Worm (Caenorhabditis elegans) whole organism, midembryonic: ENCODE results near the gene T23B7.2.
"Not testable (repeated sequence)": the region's sequence is repeated elsewhere in the genome, so short reads cannot be mapped to it uniquely, and the experiment has no call there.

Source experiments
- T22C8.4 ChIP-seq: fragments of 200-800 bp; sonication (Bioruptor generic); IDR thresholded peaks from 2 replicates; pipeline ENCODE4 v1.3.6; 2022; ENCODE audit warnings: missing genetic modification characterization, missing compliant biosample characterization
- cog-1 ChIP-seq: sonication (generic microtip); optimal IDR thresholded peaks from 2 replicates; lab custom pipeline; 2016; ENCODE audit warnings: missing genetic modification characterization, missing compliant biosample characterization
- flt-1 ChIP-seq: fragments of 200-800 bp; sonication (Bioruptor generic); IDR thresholded peaks from 2 replicates; pipeline ENCODE4 v1.3.6; 2022; ENCODE audit warnings: missing genetic modification characterization, missing compliant biosample characterization
- klf-2 ChIP-seq: fragments of 200-800 bp; sonication (Bioruptor generic); conservative IDR thresholded peaks from 2 replicates; pipeline ENCODE4 v1.3.6; 2022; ENCODE audit warnings: missing genetic modification reagents, missing genetic modification characterization, missing compliant biosample characterization
- med-1 ChIP-seq: sonication (generic microtip); optimal IDR thresholded peaks from 2 replicates; lab custom pipeline; 2017; ENCODE audit warnings: missing genetic modification characterization, mild to moderate bottlenecking, missing compliant biosample characterization, antibody characterized with exemption, missing genetic modification reagents; ENCODE audit not compliant: insufficient read depth
- ref-1 ChIP-seq: fragments of 200-800 bp; sonication (Bioruptor generic); conservative IDR thresholded peaks from 2 replicates; pipeline ENCODE4 v1.3.6; 2022; ENCODE audit warnings: missing genetic modification reagents, missing genetic modification characterization, missing compliant biosample characterization
- tab-1 ChIP-seq: fragments of 200-800 bp; sonication (Bioruptor generic); IDR thresholded peaks from 2 replicates; pipeline ENCODE4 v1.3.6; 2022; ENCODE audit warnings: missing genetic modification characterization, missing compliant biosample characterization
- ztf-23 ChIP-seq: fragments of 200-800 bp; sonication (Bioruptor generic); IDR thresholded peaks from 2 replicates; pipeline ENCODE4 v1.3.6; 2022; ENCODE audit warnings: missing genetic modification reagents, missing genetic modification characterization, missing compliant biosample characterization
- ztf-29 ChIP-seq: fragments of 200-800 bp; sonication (Bioruptor generic); IDR thresholded peaks from 2 replicates; pipeline ENCODE4 v1.3.6; 2022; ENCODE audit warnings: missing genetic modification reagents, missing genetic modification characterization, missing compliant biosample characterization

Gene T23B7.2

DNA sequence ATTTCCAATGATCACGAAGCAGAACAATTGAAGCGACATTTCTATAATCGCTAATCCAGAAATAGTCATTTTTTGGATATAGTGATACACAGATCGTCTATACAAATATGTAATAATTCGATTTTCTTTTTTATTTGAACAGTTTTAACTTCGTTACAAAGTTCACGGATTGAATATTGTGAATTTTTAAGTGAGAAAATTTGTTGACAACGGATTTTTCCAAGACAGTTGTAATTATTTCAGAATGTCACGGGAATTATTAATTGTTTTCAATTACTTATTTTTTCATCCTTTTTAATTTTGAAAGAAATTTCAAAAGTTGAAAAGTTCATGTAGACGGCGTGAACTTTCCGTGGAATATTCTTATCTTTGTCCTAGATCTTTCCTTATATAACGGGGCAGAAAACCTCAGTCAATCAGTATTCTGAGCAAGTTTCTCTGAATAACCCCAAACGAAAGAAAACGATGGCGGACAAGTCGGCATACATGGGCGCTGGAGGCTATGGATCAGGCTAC lies at the start of gene T23B7.2, which contains the start of gene nspd-4:
Gene T23B7.2 (minus strand): TSS at position 101 of the 516 bp plus-strand sequence.
Gene nspd-4 (plus strand): TSS at position 466 of the 516 bp plus-strand sequence.
- not testable (repeated sequence) for TF ChIP-seq cog-1 (tag; lab: Kevin White, UChicago); ref-1 (GFP tag; lab: Robert Waterston, UW); med-1

DNA sequence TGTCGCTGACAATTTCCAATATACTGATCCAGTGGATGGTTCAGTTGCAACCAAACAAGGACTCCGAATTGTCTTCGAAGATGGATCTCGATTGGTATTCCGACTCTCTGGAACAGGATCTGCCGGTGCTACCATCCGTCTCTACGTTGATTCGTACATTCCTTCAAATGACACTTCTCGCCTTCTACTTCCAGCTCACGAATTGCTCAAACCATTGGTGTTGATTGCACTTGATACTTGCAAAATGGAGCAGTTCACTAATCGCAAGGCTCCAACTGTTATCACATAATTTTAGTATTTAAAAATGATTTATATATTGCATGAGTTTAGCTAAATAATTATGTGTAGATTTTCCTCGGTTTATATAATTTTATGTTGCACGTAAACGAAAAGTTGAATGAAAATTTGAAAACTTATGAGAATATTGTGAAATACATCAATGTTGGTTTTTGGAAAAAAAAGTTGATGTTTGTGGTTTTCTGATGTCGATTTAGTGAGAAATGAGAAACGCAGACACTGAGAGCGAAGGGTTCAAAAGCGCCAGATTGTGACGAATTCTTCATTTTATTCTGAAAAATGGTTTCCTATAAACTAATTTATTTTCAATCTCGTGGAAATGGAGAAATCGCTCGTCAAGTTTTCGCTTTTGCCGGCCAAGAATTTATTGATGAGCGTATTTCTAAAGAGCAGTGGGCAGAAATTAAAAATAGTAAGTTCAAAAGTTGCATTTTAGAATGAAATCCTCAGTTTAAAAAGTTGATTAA lies 49.2 kb upstream of the T23B7.2 start, which contains the start of gene gst-9:
Gene gst-9 (plus strand): TSS at position 574 of the 764 bp plus-strand sequence.
- TF ChIP-seq ztf-23 (GFP tag; lab: Robert Waterston, UW), result no peak
- no peak for TF ChIP-seq med-1
- TF ChIP-seq T22C8.4 (GFP tag; lab: Robert Waterston, UW), result no peak
- no peak for TF ChIP-seq ref-1 (GFP tag; lab: Robert Waterston, UW)
- TF ChIP-seq klf-2 (GFP tag; lab: Robert Waterston, UW), result no peak
- TF ChIP-seq flt-1 (GFP tag; lab: Robert Waterston, UW), result no peak
- no peak for TF ChIP-seq ztf-29
- TF ChIP-seq cog-1 (tag; lab: Kevin White, UChicago), result no peak
- no peak for TF ChIP-seq tab-1 (GFP tag; lab: Robert Waterston, UW)

DNA sequence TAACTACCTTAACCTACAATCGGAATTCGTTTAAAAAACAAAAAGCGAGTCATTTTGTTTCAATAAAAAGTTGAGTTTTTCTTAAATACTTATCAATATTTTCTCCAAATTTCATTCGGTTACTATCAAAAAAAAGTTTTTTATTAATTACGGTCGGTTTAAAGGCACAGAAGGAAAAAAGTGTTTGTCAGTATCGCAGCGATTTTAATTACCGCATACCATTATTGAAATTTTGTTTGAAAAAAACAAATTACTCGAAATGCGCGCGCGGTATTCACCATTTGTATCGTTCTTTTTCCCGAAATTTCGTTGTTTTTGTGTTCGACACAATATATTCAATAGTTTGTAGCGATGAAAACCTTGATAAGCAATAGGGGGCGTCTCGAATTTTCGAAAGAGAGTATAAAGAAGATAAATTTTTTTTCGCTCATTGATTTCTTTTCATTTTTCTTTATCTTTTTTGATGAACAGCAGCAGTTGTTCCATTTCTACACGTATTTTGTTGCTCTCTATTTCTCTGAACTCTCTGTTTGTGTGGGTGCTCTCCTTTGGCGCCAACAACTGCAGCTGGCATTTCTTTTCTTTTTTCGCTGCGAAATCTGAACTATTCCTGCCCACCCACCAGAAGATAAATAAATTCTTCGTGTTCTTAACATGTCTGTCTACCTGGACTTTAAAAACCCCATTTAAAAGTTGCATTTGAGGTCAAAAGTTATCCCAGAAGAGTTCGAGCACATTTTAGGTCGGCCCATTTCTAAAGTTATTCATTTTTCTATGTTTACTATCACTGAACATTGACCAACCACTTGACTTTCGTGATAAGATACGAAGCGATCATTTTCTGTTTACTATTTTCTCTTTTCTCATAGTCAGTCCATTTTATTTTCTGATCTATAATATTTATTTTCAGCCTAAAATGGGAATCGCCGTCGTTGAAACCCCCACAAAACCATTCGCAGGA lies 46.8 kb upstream of the T23B7.2 start, which contains the start of gene pgm-1:
Gene pgm-1 (plus strand): TSS at position 911 of the 961 bp plus-strand sequence.
- no peak for TF ChIP-seq T22C8.4 (GFP tag; lab: Robert Waterston, UW)
- no peak for TF ChIP-seq klf-2 (GFP tag; lab: Robert Waterston, UW)
- TF ChIP-seq ztf-29, result no peak

DNA sequence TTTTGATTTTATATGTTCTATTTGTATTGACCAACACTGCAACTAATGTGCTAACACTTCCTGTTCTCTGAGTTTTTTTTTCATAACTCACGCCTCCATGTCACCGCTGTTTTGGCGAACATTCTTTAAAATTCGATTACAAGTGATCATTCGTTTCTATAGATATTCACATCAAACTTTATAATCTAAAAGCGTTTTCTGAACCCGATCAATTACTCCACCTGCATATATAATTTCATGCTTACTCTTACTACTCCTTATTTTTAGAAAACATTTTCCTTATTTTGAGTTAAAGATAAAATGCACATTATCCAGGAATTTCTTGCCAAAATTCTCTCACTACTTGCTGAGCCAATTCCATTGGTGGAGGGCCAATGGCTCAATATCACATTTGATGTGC lies 43.9 kb upstream of the T23B7.2 start, which contains the start of gene R05F9.7:
Gene R05F9.7 (plus strand): TSS at position 301 of the 400 bp plus-strand sequence.
- no peak for TF ChIP-seq med-1

DNA sequence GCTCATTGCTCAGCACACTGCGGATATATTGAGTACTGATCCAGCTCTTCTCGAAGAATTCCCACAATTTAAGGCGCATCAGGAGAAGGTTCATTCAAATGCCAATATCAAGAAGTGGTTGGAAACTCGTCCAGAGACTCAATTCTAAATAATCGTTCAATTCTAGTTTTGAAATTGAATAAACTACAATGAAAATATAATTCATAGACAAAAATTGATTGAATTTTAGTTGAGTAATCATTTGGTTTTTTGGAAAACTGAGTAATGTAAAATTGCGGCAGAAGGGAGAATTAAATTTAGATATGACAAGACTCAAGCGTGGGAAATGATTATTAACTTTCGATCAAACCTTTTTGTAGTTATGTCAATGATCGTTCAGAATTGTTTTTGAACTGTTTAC lies 42.4 kb upstream of the T23B7.2 start:
- TF ChIP-seq flt-1 (GFP tag; lab: Robert Waterston, UW) (no peak), klf-2 (GFP tag; lab: Robert Waterston, UW) (no peak), ref-1 (GFP tag; lab: Robert Waterston, UW) (no peak), med-1 (no peak), ztf-29 (no peak), cog-1 (tag; lab: Kevin White, UChicago) (no peak), ztf-23 (GFP tag; lab: Robert Waterston, UW) (no peak), T22C8.4 (GFP tag; lab: Robert Waterston, UW) (no peak), tab-1 (GFP tag; lab: Robert Waterston, UW) (no peak)

DNA sequence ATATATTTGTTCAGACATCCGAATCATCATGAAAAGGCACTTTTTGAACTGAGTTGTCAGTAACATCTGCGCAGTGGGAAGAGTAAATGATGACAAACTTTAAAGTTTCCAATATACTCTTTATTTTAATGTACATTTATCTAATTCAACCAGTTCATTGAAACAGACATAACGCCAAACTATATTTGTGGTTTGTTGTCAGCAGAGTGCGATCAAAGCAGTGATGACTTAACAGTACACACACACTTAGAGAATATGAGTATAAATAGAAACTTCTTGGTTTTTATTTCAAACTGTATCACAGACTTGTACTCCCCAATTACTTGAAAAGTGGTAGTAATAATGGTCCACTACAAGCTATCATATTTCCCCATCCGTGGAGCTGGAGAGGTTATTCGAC lies 41.4 kb upstream of the T23B7.2 start, which contains the start of gene gst-8:
Gene gst-8 (plus strand): TSS at position 301 of the 400 bp plus-strand sequence.
- TF ChIP-seq flt-1 (GFP tag; lab: Robert Waterston, UW) (no peak), ref-1 (GFP tag; lab: Robert Waterston, UW) (no peak), tab-1 (GFP tag; lab: Robert Waterston, UW) (no peak), med-1 (no peak), ztf-29 (no peak), T22C8.4 (GFP tag; lab: Robert Waterston, UW) (no peak), klf-2 (GFP tag; lab: Robert Waterston, UW) (no peak), ztf-23 (GFP tag; lab: Robert Waterston, UW) (no peak), cog-1 (tag; lab: Kevin White, UChicago) (no peak)

DNA sequence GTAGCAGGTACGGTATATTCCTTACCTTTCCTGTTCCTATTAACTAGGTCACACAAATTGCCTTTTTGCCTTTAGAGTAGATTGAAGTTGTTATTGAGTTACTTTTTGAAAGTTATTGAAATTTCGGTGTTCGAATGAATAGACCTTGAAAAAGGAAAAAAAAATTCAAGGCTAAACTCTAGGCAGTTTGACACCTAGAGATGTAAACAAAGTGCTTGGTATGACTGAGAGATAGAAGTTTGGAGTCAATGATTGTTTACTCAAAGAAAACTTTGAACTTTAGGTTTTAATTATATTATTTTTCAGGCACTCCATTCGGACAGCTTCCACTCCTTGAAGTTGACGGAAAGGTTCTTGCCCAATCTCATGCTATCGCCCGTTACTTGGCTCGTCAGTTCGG lies 40.5 kb upstream of the T23B7.2 start:
- TF ChIP-seq ztf-29 (no peak), tab-1 (GFP tag; lab: Robert Waterston, UW) (no peak), T22C8.4 (GFP tag; lab: Robert Waterston, UW) (no peak)

DNA sequence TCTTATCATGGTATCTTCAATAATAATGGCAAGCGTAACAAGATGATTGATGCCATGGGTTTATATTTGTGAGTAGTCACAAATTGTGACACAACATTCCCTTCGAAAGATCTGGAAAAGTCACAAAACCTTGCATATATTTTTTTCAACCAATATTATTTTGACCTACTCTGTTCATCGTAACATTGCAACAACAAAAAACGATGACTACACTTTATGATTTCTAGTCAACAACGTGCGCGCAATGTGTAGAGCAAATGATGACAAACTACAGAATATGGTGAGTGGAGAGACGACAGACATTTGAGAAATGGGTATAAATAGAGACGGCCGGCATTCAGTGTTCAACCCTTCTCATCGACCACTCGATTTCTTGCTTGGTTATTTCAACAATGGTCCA lies 39.7 kb upstream of the T23B7.2 start, which contains the start of gene gst-7:
Gene gst-7 (plus strand): TSS at position 336 of the 400 bp plus-strand sequence.
- no peak for TF ChIP-seq ztf-29
- TF ChIP-seq flt-1 (GFP tag; lab: Robert Waterston, UW), result no peak
- TF ChIP-seq ref-1 (GFP tag; lab: Robert Waterston, UW), result no peak

DNA sequence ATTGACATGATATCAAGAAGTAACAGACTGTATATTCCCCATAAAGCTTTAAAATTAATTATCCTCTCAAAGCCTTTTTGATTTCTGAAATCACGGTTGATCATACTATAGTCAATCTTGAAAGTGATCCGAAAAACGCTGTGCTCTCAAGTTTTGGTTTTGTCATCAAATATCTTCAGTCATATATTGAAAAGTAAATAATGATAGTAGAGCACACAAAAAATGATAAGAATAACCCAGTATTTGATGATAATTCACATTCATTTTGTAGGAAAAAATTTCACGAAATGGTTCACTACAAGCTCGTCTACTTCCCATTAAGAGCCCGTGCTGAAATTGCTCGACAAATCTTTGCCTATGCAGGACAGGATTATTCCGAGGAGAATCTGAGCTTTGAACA lies 37.6 kb upstream of the T23B7.2 start, which contains the start of gene gst-6:
Gene gst-6 (plus strand): TSS at position 263 of the 400 bp plus-strand sequence.
- TF ChIP-seq flt-1 (GFP tag; lab: Robert Waterston, UW) (no peak), klf-2 (GFP tag; lab: Robert Waterston, UW) (no peak), ref-1 (GFP tag; lab: Robert Waterston, UW) (no peak), cog-1 (tag; lab: Kevin White, UChicago) (no peak), med-1 (no peak), ztf-23 (GFP tag; lab: Robert Waterston, UW) (no peak), tab-1 (GFP tag; lab: Robert Waterston, UW) (no peak), T22C8.4 (GFP tag; lab: Robert Waterston, UW) (no peak), ztf-29 (no peak)
